Fruit fly (Drosophila melanogaster) whole organism, wandering third instar larva: ENCODE data around the gene Ucp4A.

Source experiments
- Dfd ChIP-seq: fragments of >200 bp; optimal IDR thresholded peaks from 2 replicates; lab custom pipeline; 2017; ENCODE audit warnings: missing biosample characterization, missing genetic modification characterization
- Dif ChIP-seq: fragments of 200-275, 200-300 bp; sonication (Bioruptor generic); optimal IDR thresholded peaks from 2 replicates; lab custom pipeline; 2018; ENCODE audit warnings: missing biosample characterization, missing genetic modification characterization; ENCODE audit not compliant: partially characterized antibody
- Hr78 ChIP-seq: fragments of >200 bp; optimal IDR thresholded peaks from 2 replicates; lab custom pipeline; 2017; ENCODE audit warnings: missing biosample characterization, missing genetic modification characterization
- Myc ChIP-seq: fragments of >200 bp; optimal IDR thresholded peaks from 2 replicates; lab custom pipeline; 2017
- br ChIP-seq: fragments of 200-800 bp; sonication (Bioruptor generic); optimal IDR thresholded peaks from 2 replicates; lab custom pipeline; 2016; ENCODE audit warnings: missing biosample characterization, missing genetic modification characterization
- dmrt93B ChIP-seq: fragments of 200-800 bp; sonication (Bioruptor generic); optimal IDR thresholded peaks from 2 replicates; lab custom pipeline; 2018; ENCODE audit warnings: missing biosample characterization, mild to moderate bottlenecking, missing genetic modification characterization
- pan ChIP-seq: fragments of >200 bp; optimal IDR thresholded peaks from 2 replicates; lab custom pipeline; 2017
- sv ChIP-seq: fragments of 200-800 bp; sonication (Bioruptor generic); optimal IDR thresholded peaks from 3 replicates; lab custom pipeline; 2016; ENCODE audit warnings: missing biosample characterization, missing genetic modification characterization
- woc ChIP-seq: sonication (Bioruptor generic); optimal IDR thresholded peaks from 2 replicates; lab custom pipeline; 2016; ENCODE audit warnings: missing biosample characterization, mild to moderate bottlenecking, missing genetic modification characterization

dm6 chrX:17816437-17816836 is 28.3 kb upstream of the Ucp4A start:
- TF ChIP-seq Dif (GFP tag; lab: Kevin White, UChicago) (no peak), Dfd (GFP tag; lab: Kevin White, UChicago) (no peak), woc (peak; percentile 45), pan (no peak), sv (GFP tag; lab: Kevin White, UChicago) (no peak), Hr78 (no peak), br (GFP tag; lab: Kevin White, UChicago) (peak; percentile 3), dmrt93B (GFP tag; lab: Kevin White, UChicago) (peak; percentile 15), Myc (lab: Kevin White, UChicago) (no peak)
